Fruit fly (Drosophila melanogaster) whole organism, prepupa: ENCODE measurements around the gene Son.
A peak's percentile ranks its signal among the peaks of the same experiment; 100 is the strongest.

Experiments used
- Blimp-1 ChIP-seq: fragments of 200-800 bp; sonication (Bioruptor generic); optimal IDR thresholded peaks from 3 replicates; lab custom pipeline; 2017; ENCODE audit warnings: missing biosample characterization, missing genetic modification characterization, mild to moderate bottlenecking, moderate library complexity, missing genetic modification reagents
- CG10669 ChIP-seq: fragments of 200-800 bp; sonication (Bioruptor generic); optimal IDR thresholded peaks from 3 replicates; lab custom pipeline; 2018; ENCODE audit warnings: missing biosample characterization, mild to moderate bottlenecking, missing genetic modification characterization, moderate library complexity
- CG6276 ChIP-seq: fragments of 200-800 bp; sonication (Bioruptor generic); optimal IDR thresholded peaks from 2 replicates; lab custom pipeline; 2017; ENCODE audit warnings: missing biosample characterization, mild to moderate bottlenecking, missing genetic modification characterization
- CG6854 ChIP-seq: fragments of 200-800 bp; sonication (Bioruptor generic); optimal IDR thresholded peaks from 2 replicates; lab custom pipeline; 2017; ENCODE audit warnings: missing biosample characterization, mild to moderate bottlenecking, missing genetic modification characterization
- CG8119 ChIP-seq: fragments of 200-800 bp; sonication (Bioruptor generic); IDR thresholded peaks from 3 replicates; pipeline ENCODE4 v1.3.6; 2022; ENCODE audit warnings: missing biosample characterization, missing genetic modification characterization
- CG8632 ChIP-seq: fragments of 200-800 bp; sonication (Bioruptor generic); optimal IDR thresholded peaks from 3 replicates; lab custom pipeline; 2016; ENCODE audit warnings: missing biosample characterization, missing genetic modification characterization
- Hr38 ChIP-seq: sonication (Bioruptor generic); optimal IDR thresholded peaks from 2 replicates; lab custom pipeline; 2016; ENCODE audit warnings: missing biosample characterization, missing genetic modification characterization
- Hr39 ChIP-seq: fragments of 200-800 bp; sonication (Bioruptor generic); optimal IDR thresholded peaks from 2 replicates; lab custom pipeline; 2016; ENCODE audit warnings: missing biosample characterization, missing genetic modification characterization
- OdsH ChIP-seq: fragments of 200-800 bp; sonication (Bioruptor generic); optimal IDR thresholded peaks from 3 replicates; lab custom pipeline; 2016; ENCODE audit warnings: missing biosample characterization, missing genetic modification characterization
- acj6 ChIP-seq: fragments of 200-800 bp; sonication (Bioruptor generic); optimal IDR thresholded peaks from 3 replicates; lab custom pipeline; 2016; ENCODE audit warnings: missing biosample characterization, missing genetic modification characterization
- cyc ChIP-seq: fragments of 200-800 bp; sonication (Bioruptor generic); optimal IDR thresholded peaks from 3 replicates; lab custom pipeline; 2016; ENCODE audit warnings: missing biosample characterization, missing genetic modification characterization
- eg ChIP-seq: fragments of 200-800 bp; sonication (Bioruptor generic); IDR thresholded peaks from 3 replicates; pipeline ENCODE4 v1.3.6; 2022; ENCODE audit warnings: missing biosample characterization, missing genetic modification characterization

DNA sequence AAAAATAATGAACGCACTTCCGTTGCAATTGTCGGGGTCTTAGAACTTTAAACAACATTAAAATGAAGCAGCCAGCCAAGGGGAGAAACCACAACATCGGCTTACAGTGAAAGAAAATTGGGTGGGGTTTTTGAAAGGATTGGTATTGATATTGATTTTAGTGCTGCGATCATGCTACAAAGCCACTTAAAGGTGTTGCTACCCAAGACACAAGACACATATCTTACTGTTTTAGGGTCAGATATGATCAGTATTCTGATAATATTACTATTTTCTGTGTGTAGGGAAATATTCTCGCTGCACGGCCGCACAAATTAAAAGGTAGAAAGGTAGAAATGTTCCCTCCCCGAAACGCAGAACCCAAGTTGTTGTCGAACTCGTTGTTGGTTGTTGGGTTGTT is 27.2 kb downstream of the Son start:
- TF ChIP-seq OdsH (peak; percentile 61), Hr38 (no peak), CG8632 (GFP tag; lab: Kevin White, UChicago) (peak; percentile 35), cyc (GFP tag; lab: Kevin White, UChicago) (peak; percentile 56), Blimp-1 (no peak), CG6854 (peak; percentile 7), CG8119 (GFP tag; lab: Robert Waterston, UW) (peak; percentile 39; the same call in 1 of the 3 replicates), eg (GFP tag; lab: Robert Waterston, UW) (no peak), Hr39 (peak; percentile 57), CG10669 (GFP tag; lab: Kevin White, UChicago) (peak; percentile 69), acj6 (GFP tag; lab: Kevin White, UChicago) (peak; percentile 62), CG6276 (no peak)
